Worm (Caenorhabditis elegans): Measurements from ENCODE around the gene eat-20.

DNA sequence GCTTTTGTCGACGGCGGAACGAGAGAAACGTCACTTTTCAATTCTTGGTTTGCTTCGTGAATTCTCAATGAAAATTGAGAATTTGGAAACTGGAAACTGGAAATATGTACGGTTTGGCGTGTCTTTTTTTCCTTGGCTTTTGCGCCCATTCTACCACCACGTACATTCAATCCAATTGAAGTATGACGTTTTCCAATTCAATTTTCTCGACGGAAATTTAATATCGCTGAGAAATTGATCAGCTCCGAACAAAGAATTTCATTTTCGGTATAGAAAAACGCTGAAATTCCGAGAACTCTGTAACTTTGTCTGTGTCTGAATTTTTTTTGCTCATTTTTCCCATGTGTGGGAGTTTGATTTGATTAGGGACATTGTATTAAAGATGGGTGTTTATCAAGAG, 23.4 kb downstream of the eat-20 start:
- TF ChIP-seq ama-1 (optimal IDR thresholded peaks at IDR 0.05) (no peak), hnd-1 (tag; optimal IDR thresholded peaks at IDR 0.05) (no peak)
